Worm (Caenorhabditis elegans) whole organism, midembryonic: ENCODE measurements around the gene C44B7.11.

Experiments
- cog-1 ChIP-seq: sonication (generic microtip); optimal IDR thresholded peaks from 2 replicates; lab custom pipeline; 2016; ENCODE audit warnings: missing genetic modification characterization, missing compliant biosample characterization
- tab-1 ChIP-seq: fragments of 200-800 bp; sonication (Bioruptor generic); IDR thresholded peaks from 2 replicates; pipeline ENCODE4 v1.3.6; 2022; ENCODE audit warnings: missing genetic modification characterization, missing compliant biosample characterization

- TF ChIP-seq tab-1 (GFP tag; lab: Robert Waterston, UW): no peak
- TF ChIP-seq cog-1: no peak
These were observed 33.7 kb downstream of the C44B7.11 start, which contains the start of gene aff-1 for ce11 chrII:6863652-6864051.
